Fruit fly (Drosophila melanogaster) whole organism, prepupa: ENCODE measurements around the gene CG5986.

Experiments used
- CG11294 ChIP-seq: fragments of 200-800 bp; sonication (Bioruptor generic); IDR thresholded peaks from 2 replicates; pipeline ENCODE4 v1.3.6; 2022; ENCODE audit warnings: missing biosample characterization, missing genetic modification characterization
- CG11762 ChIP-seq: fragments of 200-800 bp; sonication (Bioruptor generic); optimal IDR thresholded peaks from 3 replicates; lab custom pipeline; 2016; ENCODE audit warnings: missing biosample characterization, missing genetic modification characterization; ENCODE audit not compliant: insufficient read depth
- CG11902 ChIP-seq: fragments of 200-800 bp; sonication (Bioruptor generic); optimal IDR thresholded peaks from 3 replicates; lab custom pipeline; 2016; ENCODE audit warnings: missing biosample characterization, missing genetic modification characterization
- CG15336 ChIP-seq: fragments of 200-800 bp; sonication (Bioruptor generic); IDR thresholded peaks from 2 replicates; pipeline ENCODE4 v1.3.6; 2022; ENCODE audit warnings: missing biosample characterization, missing genetic modification characterization
- CG1621 ChIP-seq: fragments of 200-800 bp; sonication (Bioruptor generic); optimal IDR thresholded peaks from 3 replicates; lab custom pipeline; 2018; ENCODE audit warnings: missing biosample characterization, mild to moderate bottlenecking, missing genetic modification characterization
- CG16779 ChIP-seq: fragments of 200-800 bp; sonication (Bioruptor generic); optimal IDR thresholded peaks from 3 replicates; lab custom pipeline; 2017; ENCODE audit warnings: missing biosample characterization, mild to moderate bottlenecking, missing genetic modification characterization
- CG3032 ChIP-seq: fragments of 200-800 bp; optimal IDR thresholded peaks from 2 replicates; lab custom pipeline; 2019; ENCODE audit warnings: missing biosample characterization, mild to moderate bottlenecking, missing genetic modification characterization, moderate library complexity
- CG31627 ChIP-seq: fragments of 200-800 bp; sonication (Bioruptor generic); optimal IDR thresholded peaks from 3 replicates; lab custom pipeline; 2016; ENCODE audit warnings: missing biosample characterization, missing genetic modification characterization
- CG32006 ChIP-seq: fragments of 200-800 bp; sonication (Bioruptor generic); optimal IDR thresholded peaks from 3 replicates; lab custom pipeline; 2017; ENCODE audit warnings: missing biosample characterization, mild to moderate bottlenecking, missing genetic modification characterization
- CG34406 ChIP-seq: fragments of 200-800 bp; sonication (Bioruptor generic); optimal IDR thresholded peaks from 3 replicates; lab custom pipeline; 2016; ENCODE audit warnings: missing biosample characterization, missing genetic modification characterization
- CG3919 ChIP-seq: fragments of 200-800 bp; sonication (Bioruptor generic); optimal IDR thresholded peaks from 3 replicates; lab custom pipeline; 2016; ENCODE audit warnings: missing biosample characterization, missing genetic modification characterization
- CG6163 ChIP-seq: fragments of 200-800 bp; sonication (Bioruptor generic); IDR thresholded peaks from 3 replicates; pipeline ENCODE4 v1.3.6; 2022; ENCODE audit warnings: missing biosample characterization, missing genetic modification characterization
- CG6276 ChIP-seq: fragments of 200-800 bp; sonication (Bioruptor generic); optimal IDR thresholded peaks from 2 replicates; lab custom pipeline; 2017; ENCODE audit warnings: missing biosample characterization, mild to moderate bottlenecking, missing genetic modification characterization
- CG8119 ChIP-seq: fragments of 200-800 bp; sonication (Bioruptor generic); IDR thresholded peaks from 3 replicates; pipeline ENCODE4 v1.3.6; 2022; ENCODE audit warnings: missing biosample characterization, missing genetic modification characterization
- CG8319 ChIP-seq: fragments of 200-800 bp; sonication (Bioruptor generic); optimal IDR thresholded peaks from 3 replicates; lab custom pipeline; 2016; ENCODE audit warnings: missing biosample characterization, missing genetic modification characterization
- CG9139 ChIP-seq: fragments of 200-800 bp; sonication (Bioruptor generic); optimal IDR thresholded peaks from 3 replicates; lab custom pipeline; 2017; ENCODE audit warnings: missing biosample characterization, mild to moderate bottlenecking, missing genetic modification characterization
- Eip75B ChIP-seq: fragments of 200-800 bp; sonication (Bioruptor generic); optimal IDR thresholded peaks from 3 replicates; lab custom pipeline; 2016; ENCODE audit warnings: missing biosample characterization, missing genetic modification characterization
- Eip78C ChIP-seq: fragments of 200-800 bp; sonication (Bioruptor generic); peaks from one replicate; lab custom pipeline; 2016; ENCODE audit warnings: missing biosample characterization, missing genetic modification characterization
- Eip93F ChIP-seq: fragments of 200-800 bp; sonication (Bioruptor generic); optimal IDR thresholded peaks from 2 replicates; lab custom pipeline; 2016; ENCODE audit warnings: missing biosample characterization, mild to moderate bottlenecking, missing genetic modification characterization
- Hr39 ChIP-seq: fragments of 200-800 bp; sonication (Bioruptor generic); optimal IDR thresholded peaks from 2 replicates; lab custom pipeline; 2016; ENCODE audit warnings: missing biosample characterization, missing genetic modification characterization
- Hr4 ChIP-seq: fragments of 200-800 bp; sonication (Bioruptor generic); optimal IDR thresholded peaks from 3 replicates; lab custom pipeline; 2016; ENCODE audit warnings: missing biosample characterization, missing genetic modification characterization
- Lpt ChIP-seq: fragments of 200-800 bp; sonication (Bioruptor generic); optimal IDR thresholded peaks from 3 replicates; lab custom pipeline; 2016; ENCODE audit warnings: missing biosample characterization, missing genetic modification characterization
- Smox ChIP-seq: fragments of 200-800 bp; sonication (Bioruptor generic); optimal IDR thresholded peaks from 3 replicates; lab custom pipeline; 2016; ENCODE audit warnings: missing biosample characterization, missing genetic modification characterization
- Sox102F ChIP-seq: fragments of 200-800 bp; sonication (Bioruptor generic); optimal IDR thresholded peaks from 2 replicates; lab custom pipeline; 2016; ENCODE audit warnings: missing biosample characterization, mild to moderate bottlenecking, missing genetic modification characterization
- Sox14 ChIP-seq: fragments of 200-800 bp; sonication (Bioruptor generic); optimal IDR thresholded peaks from 3 replicates; lab custom pipeline; 2016; ENCODE audit warnings: missing biosample characterization, missing genetic modification characterization
- acj6 ChIP-seq: fragments of 200-800 bp; sonication (Bioruptor generic); optimal IDR thresholded peaks from 3 replicates; lab custom pipeline; 2016; ENCODE audit warnings: missing biosample characterization, missing genetic modification characterization
- cyc ChIP-seq: fragments of 200-800 bp; sonication (Bioruptor generic); optimal IDR thresholded peaks from 3 replicates; lab custom pipeline; 2016; ENCODE audit warnings: missing biosample characterization, missing genetic modification characterization
- dsx ChIP-seq: fragments of 200-800 bp; optimal IDR thresholded peaks from 3 replicates; lab custom pipeline; 2019; ENCODE audit warnings: missing biosample characterization, mild to moderate bottlenecking, missing genetic modification characterization, moderate library complexity; ENCODE audit not compliant: poor library complexity, severe bottlenecking
- eg ChIP-seq: fragments of 200-800 bp; sonication (Bioruptor generic); IDR thresholded peaks from 3 replicates; pipeline ENCODE4 v1.3.6; 2022; ENCODE audit warnings: missing biosample characterization, missing genetic modification characterization
- esn ChIP-seq: fragments of 200-800 bp; sonication (Bioruptor generic); optimal IDR thresholded peaks from 2 replicates; lab custom pipeline; 2016; ENCODE audit warnings: missing biosample characterization, mild to moderate bottlenecking, missing genetic modification characterization, moderate library complexity
- fd85E ChIP-seq: fragments of 200-800 bp; sonication (Bioruptor generic); optimal IDR thresholded peaks from 3 replicates; lab custom pipeline; 2016; ENCODE audit warnings: missing biosample characterization, missing genetic modification characterization
- lz ChIP-seq: fragments of 200-800 bp; sonication (Bioruptor generic); optimal IDR thresholded peaks from 3 replicates; lab custom pipeline; 2016; ENCODE audit warnings: missing biosample characterization, missing genetic modification characterization
- pdm3 ChIP-seq: fragments of 200-800 bp; sonication (Bioruptor generic); optimal IDR thresholded peaks from 3 replicates; lab custom pipeline; 2016; ENCODE audit warnings: missing biosample characterization, missing genetic modification characterization
- salr ChIP-seq, 2 experiments: fragments of 200-800 bp; sonication (Bioruptor generic); optimal IDR thresholded peaks; 3 replicates each; lab custom pipeline; 2016 to 2018; ENCODE audit warnings: missing biosample characterization in 2 of 2, missing genetic modification characterization in 2 of 2, mild to moderate bottlenecking in 1 of 2
- spab ChIP-seq: fragments of 200-800 bp; sonication (Bioruptor generic); optimal IDR thresholded peaks from 2 replicates; lab custom pipeline; 2017; ENCODE audit warnings: missing biosample characterization, mild to moderate bottlenecking, missing genetic modification characterization, missing genetic modification reagents
- svp ChIP-seq: fragments of 200-800 bp; sonication (Bioruptor generic); peaks from one replicate; lab custom pipeline; 2016; ENCODE audit warnings: missing biosample characterization, missing genetic modification characterization
- vri ChIP-seq: fragments of 200-800 bp; sonication (Bioruptor generic); optimal IDR thresholded peaks from 3 replicates; lab custom pipeline; 2016; ENCODE audit warnings: missing biosample characterization, mild to moderate bottlenecking, missing genetic modification characterization

The CG5986 gene

DNA sequence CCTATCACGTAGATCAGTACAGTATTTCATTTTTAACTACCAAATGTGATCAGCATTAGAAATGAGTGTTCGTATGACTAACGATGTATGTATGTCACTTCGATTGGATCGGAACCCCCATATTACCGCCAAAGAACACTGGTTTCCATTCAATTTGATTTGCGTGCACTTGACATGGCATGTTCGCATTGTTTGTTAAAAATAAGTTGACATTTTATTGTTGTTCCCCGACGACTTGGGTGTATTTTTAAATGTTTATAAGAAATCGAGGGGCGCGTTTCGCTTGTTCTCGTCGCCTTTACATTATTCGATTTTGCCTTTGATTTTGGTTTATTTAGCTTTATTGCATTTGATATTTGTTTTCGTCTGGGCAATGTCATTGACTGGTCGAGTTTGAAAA is 32.1 kb upstream of the CG5986 start:
- no peak for TF ChIP-seq fd85E (GFP tag; lab: Kevin White, UChicago)
- no peak for TF ChIP-seq Lpt
- no peak for TF ChIP-seq CG1621 (tag; lab: Kevin White, UChicago)
- no peak for TF ChIP-seq pdm3
- no peak for TF ChIP-seq lz
- TF ChIP-seq salr (GFP tag; optimal IDR thresholded peaks at IDR 0.05; lab: Kevin White, UChicago), result no peak
- TF ChIP-seq CG9139 (GFP tag; lab: Kevin White, UChicago), result no peak
- TF ChIP-seq CG11902 (GFP tag; lab: Kevin White, UChicago), result no peak
- TF ChIP-seq CG31627, result no peak
- TF ChIP-seq CG8319 (GFP tag; lab: Kevin White, UChicago), result no peak
- TF ChIP-seq Hr39 (GFP tag; lab: Kevin White, UChicago), result no peak
- TF ChIP-seq spab, result no peak
- no peak for TF ChIP-seq esn (GFP tag; lab: Kevin White, UChicago)
- no peak for TF ChIP-seq Smox (GFP tag; lab: Kevin White, UChicago)
- TF ChIP-seq CG6163 (GFP tag; lab: Robert Waterston, UW), result no peak

DNA sequence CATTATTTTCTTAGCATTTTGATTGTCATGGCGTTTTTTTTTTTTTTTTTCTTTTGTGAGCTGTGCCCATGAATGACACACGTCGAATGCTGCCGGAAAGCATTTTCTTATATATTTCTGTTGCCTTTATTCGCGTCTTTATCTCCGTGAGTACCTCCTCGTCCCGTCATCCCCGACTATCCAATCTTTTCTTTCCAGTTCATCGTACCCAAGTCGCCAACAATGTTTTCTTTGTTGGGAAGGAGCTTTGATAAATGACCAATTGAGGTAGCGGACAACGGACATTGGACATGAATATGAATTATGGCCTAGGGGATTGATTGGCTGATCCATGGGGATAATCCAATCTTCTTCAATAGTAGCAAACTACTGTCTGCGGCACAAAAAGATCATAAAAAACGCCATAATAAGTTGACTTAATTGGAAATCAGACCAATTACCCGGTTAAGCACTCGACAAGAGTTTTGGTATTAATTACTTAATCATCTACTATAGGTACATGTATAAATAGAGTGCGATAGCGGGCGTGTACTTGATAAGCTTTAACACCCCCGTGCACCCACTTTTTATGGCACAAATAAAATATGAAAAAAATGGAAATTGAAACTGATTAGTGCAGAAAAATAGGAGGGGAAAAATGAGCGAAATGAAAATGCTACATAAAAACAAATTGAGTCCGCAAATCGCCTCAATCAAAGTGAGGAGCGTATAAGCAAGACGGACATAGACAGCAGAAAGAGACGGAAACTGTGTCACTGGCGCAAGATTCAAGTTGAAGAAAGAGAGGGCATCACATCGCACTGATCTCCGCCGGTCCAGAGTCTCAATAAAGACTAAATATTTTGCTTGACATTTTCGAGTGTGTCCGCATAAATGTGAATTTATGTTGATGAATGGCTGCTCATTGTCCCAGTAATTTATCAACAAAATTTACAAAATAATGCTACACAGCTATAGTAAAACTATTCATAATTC is 31.4 kb upstream of the CG5986 start:
- TF ChIP-seq CG6163 (GFP tag; lab: Robert Waterston, UW), result peak; percentile 27; the same call in 1 of the 3 replicates
- TF ChIP-seq dsx, result peak; percentile 31
- peak; percentile 85 for TF ChIP-seq Sox14
- no peak for TF ChIP-seq fd85E (GFP tag; lab: Kevin White, UChicago)
- no peak for TF ChIP-seq CG34406
- 0 out of 2 replicates have a peak, but pooled peaks have one; percentile 26 for TF ChIP-seq CG15336
- 0 out of 3 replicates have a peak, but pooled peaks have one; percentile 13 for TF ChIP-seq CG8119
- TF ChIP-seq Eip93F (GFP tag; lab: Kevin White, UChicago), result peak; percentile 57
- TF ChIP-seq Hr4, result no peak
- peak; percentile 0 for TF ChIP-seq Sox102F
- peak; percentile 86 for TF ChIP-seq svp
- TF ChIP-seq CG1621 (tag; lab: Kevin White, UChicago), result no peak
- TF ChIP-seq CG3919, result no peak
- TF ChIP-seq Eip75B (GFP tag; lab: Kevin White, UChicago), result peak; percentile 13
- no peak for TF ChIP-seq Lpt
- TF ChIP-seq vri, result peak; percentile 79
- TF ChIP-seq CG16779, result no peak
- TF ChIP-seq Eip78C, result peak; percentile 41

DNA sequence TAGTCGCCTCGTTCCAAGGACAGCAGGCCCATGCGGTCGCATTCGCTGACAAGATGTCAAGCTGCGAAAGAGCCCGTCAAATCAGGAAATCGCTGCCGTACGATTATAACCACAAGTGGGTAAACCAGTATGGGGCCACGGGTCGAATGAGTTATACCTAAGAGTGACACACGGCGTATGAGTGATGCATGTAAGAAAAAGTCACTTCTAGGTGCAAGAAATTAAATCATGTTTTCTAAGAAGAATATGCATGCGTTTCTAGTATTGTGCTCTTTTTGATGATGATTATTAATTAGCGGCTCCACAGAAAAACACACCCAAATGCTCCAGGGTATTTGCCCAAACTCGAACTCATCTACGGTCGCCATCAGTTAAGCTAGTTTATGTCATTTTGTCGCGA is 29.9 kb upstream of the CG5986 start:
- TF ChIP-seq eg (GFP tag; lab: Robert Waterston, UW) (0 out of 3 replicates have a peak, but pooled peaks have one; percentile 56), CG11294 (GFP tag; lab: Robert Waterston, UW) (no peak), Hr4 (peak; percentile 76), CG8119 (peak; percentile 44; the same call in 1 of the 3 replicates), CG32006 (peak; percentile 57), CG6276 (peak; percentile 36), cyc (GFP tag; lab: Kevin White, UChicago) (no peak), pdm3 (peak; percentile 11), CG11762 (GFP tag; lab: Kevin White, UChicago) (no peak), Eip78C (peak; percentile 45), acj6 (GFP tag; lab: Kevin White, UChicago) (peak; percentile 11), CG6163 (GFP tag; lab: Robert Waterston, UW) (0 out of 3 replicates have a peak, but pooled peaks have one; percentile 25), CG3032 (tag; lab: Kevin White, UChicago) (no peak), CG15336 (peak; percentile 42), Hr39 (GFP tag; lab: Kevin White, UChicago) (no peak), spab (no peak)
